Fruit fly (Drosophila melanogaster): ENCODE measurements around the gene Dhc1.

Gene Dhc1

DNA sequence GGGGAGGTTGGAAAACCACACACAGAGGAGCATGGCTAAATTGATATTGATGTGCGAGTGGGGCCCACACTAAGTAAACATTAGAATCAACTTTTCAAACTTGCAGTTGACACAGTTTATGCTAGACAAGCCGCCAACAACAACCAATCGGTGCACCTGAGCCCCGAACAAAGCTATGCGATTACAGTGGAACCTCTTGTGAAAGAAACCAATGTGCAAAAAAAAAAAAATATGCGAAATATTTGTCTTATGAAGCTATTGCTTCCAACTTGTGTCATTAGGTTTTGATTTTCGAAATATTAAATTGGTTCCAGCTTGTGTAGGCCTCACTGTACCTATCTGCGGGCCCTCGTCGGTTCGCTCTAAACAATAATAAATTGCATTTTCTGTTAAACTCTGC is 56.1 kb downstream of the Dhc1 start (continued):
- TF ChIP-seq Trl (optimal IDR thresholded peaks at IDR 0.05) (no peak), Trl (GFP tag; optimal IDR thresholded peaks at IDR 0.05) (peak; percentile 66), CG17359 (tag; optimal IDR thresholded peaks at IDR 0.05) (peak; percentile 83), ind (GFP tag; optimal IDR thresholded peaks at IDR 0.05) (peak; percentile 81), pb (GFP tag; optimal IDR thresholded peaks at IDR 0.05) (peak; percentile 42), CG3995 (GFP tag; optimal IDR thresholded peaks at IDR 0.05) (no peak), hkb (optimal IDR thresholded peaks at IDR 0.05) (no peak), hkb (GFP tag; IDR thresholded peaks at IDR 0.05) (peak; percentile 83), Rfx (GFP tag; IDR thresholded peaks at IDR 0.05) (peak; percentile 71), CG9215 (GFP tag; IDR thresholded peaks at IDR 0.05) (peak; percentile 52; the same call in 1 of the 2 replicates), CG8944 (GFP tag; optimal IDR thresholded peaks at IDR 0.05) (peak; percentile 44), Myb (GFP tag; optimal IDR thresholded peaks at IDR 0.05) (peak; percentile 31), slbo (GFP tag; IDR thresholded peaks at IDR 0.05) (peak; percentile 80), gcm2 (GFP tag; optimal IDR thresholded peaks at IDR 0.05) (peak; percentile 69), MESR4 (GFP tag; optimal IDR thresholded peaks at IDR 0.05) (no peak), CG7271 (tag; optimal IDR thresholded peaks at IDR 0.05) (no peak), sim (GFP tag; IDR thresholded peaks at IDR 0.05) (peak; percentile 45; the same call in 1 of the 2 replicates), CG32772 (GFP tag; IDR thresholded peaks at IDR 0.05) (peak; percentile 88), lov (optimal IDR thresholded peaks at IDR 0.05) (no peak), lov (GFP tag; IDR thresholded peaks at IDR 0.05) (peak; percentile 81; the same call in 2 of the 3 replicates), CG3838 (GFP tag; optimal IDR thresholded peaks at IDR 0.05) (no peak), Neu2 (GFP tag; optimal IDR thresholded peaks at IDR 0.05; ENCODE audit: borderline replicate concordance) (peak; percentile 24), Sox102F (GFP tag; optimal IDR thresholded peaks at IDR 0.05) (peak; percentile 86), Nf-YB (GFP tag; optimal IDR thresholded peaks at IDR 0.05) (peak; percentile 44), CG7963 (GFP tag; IDR thresholded peaks at IDR 0.05; ENCODE audit: partially characterized antibody) (no peak), gfzf (GFP tag; optimal IDR thresholded peaks at IDR 0.05) (no peak), CG11398 (GFP tag; optimal IDR thresholded peaks at IDR 0.05) (peak; percentile 51), CG7372 (GFP tag; IDR thresholded peaks at IDR 0.05) (peak; percentile 39; the same call in 1 of the 2 replicates), Dip2 (GFP tag; IDR thresholded peaks at IDR 0.05) (no peak), lmd (GFP tag; IDR thresholded peaks at IDR 0.05) (peak; percentile 84), Hr51 (GFP tag; optimal IDR thresholded peaks at IDR 0.05) (peak in 1 of 2 experiments; percentile 67), org-1 (GFP tag; optimal IDR thresholded peaks at IDR 0.05) (peak; percentile 72), btn (GFP tag; optimal IDR thresholded peaks at IDR 0.05) (peak; percentile 38), gsb (GFP tag; IDR thresholded peaks at IDR 0.05) (no peak), CG8924 (tag; optimal IDR thresholded peaks at IDR 0.05) (peak; percentile 54), danr (GFP tag; IDR thresholded peaks at IDR 0.05) (peak; percentile 67), ken (GFP tag; IDR thresholded peaks at IDR 0.05) (peak; percentile 82; the same call in 2 of the 3 replicates), Hmr (GFP tag; optimal IDR thresholded peaks at IDR 0.05) (peak; percentile 48), pum (GFP tag; optimal IDR thresholded peaks at IDR 0.05) (peak; percentile 65), peb (GFP tag; IDR thresholded peaks at IDR 0.05) (peak; percentile 71), D (optimal IDR thresholded peaks at IDR 0.05) (no peak), D (GFP tag; optimal IDR thresholded peaks at IDR 0.05) (peak; percentile 60), bowl (GFP tag; IDR thresholded peaks at IDR 0.05) (peak; percentile 65), mirr (GFP tag; optimal IDR thresholded peaks at IDR 0.05) (no peak), CG10959 (GFP tag; IDR thresholded peaks at IDR 0.05) (peak; percentile 76), Mes4 (GFP tag; optimal IDR thresholded peaks at IDR 0.05) (peak; percentile 65), Ada2b (GFP tag; IDR thresholded peaks at IDR 0.05) (peak; percentile 77), Ets97D (GFP tag; optimal IDR thresholded peaks at IDR 0.05) (peak; percentile 12), crol (GFP tag; IDR thresholded peaks at IDR 0.05) (peak; percentile 32; the same call in 1 of the 2 replicates), bbx (GFP tag; IDR thresholded peaks at IDR 0.05; ENCODE audit: partially characterized antibody) (no peak), CG12155 (GFP tag; optimal IDR thresholded peaks at IDR 0.05) (peak; percentile 43), slp2 (GFP tag; optimal IDR thresholded peaks at IDR 0.05) (peak; percentile 51), CG7786 (GFP tag; optimal IDR thresholded peaks at IDR 0.05) (peak; percentile 59)
